Fruit fly (Drosophila melanogaster) whole organism, embryonic: ENCODE measurements around the gene Ufsp2.

Experiments
- Adf1 ChIP-seq: fragments of 200-800 bp; sonication (Bioruptor generic); IDR thresholded peaks from 2 replicates; pipeline ENCODE4 v1.3.6; 2022; ENCODE audit warnings: missing biosample characterization, missing genetic modification characterization
- Aef1 ChIP-seq: fragments of 200-800 bp; sonication (Bioruptor generic); IDR thresholded peaks from 3 replicates; pipeline ENCODE4 v1.3.6; 2022; ENCODE audit warnings: missing biosample characterization, missing genetic modification characterization
- Bgb ChIP-seq: fragments of 200-800 bp; sonication (Bioruptor generic); IDR thresholded peaks from 2 replicates; pipeline ENCODE4 v1.3.6; 2022; ENCODE audit warnings: missing biosample characterization, missing genetic modification characterization; ENCODE audit not compliant: partially characterized antibody
- CG10366 ChIP-seq: fragments of 200-800 bp; sonication (Bioruptor generic); IDR thresholded peaks from 2 replicates; pipeline ENCODE4 v1.3.6; 2022; ENCODE audit warnings: missing biosample characterization, missing genetic modification characterization
- CG11456 ChIP-seq: fragments of 200-800 bp; sonication (Bioruptor generic); IDR thresholded peaks from 3 replicates; pipeline ENCODE4 v1.3.6; 2022; ENCODE audit warnings: missing biosample characterization, missing genetic modification characterization
- CG11504 ChIP-seq: fragments of 200-800 bp; sonication (Bioruptor generic); optimal IDR thresholded peaks from 3 replicates; lab custom pipeline; 2019; ENCODE audit warnings: missing biosample characterization, mild to moderate bottlenecking, missing genetic modification characterization, moderate library complexity
- CG11695 ChIP-seq: fragments of 200-800 bp; sonication (Bioruptor generic); IDR thresholded peaks from 3 replicates; pipeline ENCODE4 v1.3.6; 2022; ENCODE audit warnings: missing biosample characterization, missing genetic modification characterization
- CG12236 ChIP-seq: fragments of 200-800 bp; sonication (Bioruptor generic); optimal IDR thresholded peaks from 2 replicates; lab custom pipeline; 2016; ENCODE audit warnings: missing biosample characterization, missing genetic modification characterization
- CG13287 ChIP-seq: fragments of 200-800 bp; sonication (Bioruptor generic); IDR thresholded peaks from 2 replicates; pipeline ENCODE4 v1.3.6; 2022; ENCODE audit warnings: missing biosample characterization, missing genetic modification characterization; ENCODE audit not compliant: partially characterized antibody
- CG13296 ChIP-seq: fragments of 200-800 bp; sonication (Bioruptor generic); optimal IDR thresholded peaks from 3 replicates; lab custom pipeline; 2018; ENCODE audit warnings: missing biosample characterization, mild to moderate bottlenecking, missing genetic modification characterization
- CG15514 ChIP-seq: fragments of 200-800 bp; sonication (Bioruptor generic); optimal IDR thresholded peaks from 3 replicates; lab custom pipeline; 2017; ENCODE audit warnings: missing biosample characterization, missing genetic modification characterization, mild to moderate bottlenecking, moderate library complexity, missing genetic modification reagents
- CG15601 ChIP-seq: fragments of 200-800 bp; sonication (Bioruptor generic); optimal IDR thresholded peaks from 3 replicates; lab custom pipeline; 2019; ENCODE audit warnings: missing biosample characterization, mild to moderate bottlenecking, missing genetic modification characterization, moderate library complexity
- CG17802 ChIP-seq: fragments of 200-800 bp; sonication (Bioruptor generic); optimal IDR thresholded peaks from 2 replicates; lab custom pipeline; 2018; ENCODE audit warnings: missing biosample characterization, mild to moderate bottlenecking, missing genetic modification characterization, moderate library complexity
- CG17829 ChIP-seq: fragments of 200-800 bp; optimal IDR thresholded peaks from 2 replicates; lab custom pipeline; 2019; ENCODE audit warnings: missing biosample characterization, mild to moderate bottlenecking, missing genetic modification characterization, moderate library complexity
- CG2199 ChIP-seq: fragments of 200-800 bp; sonication (Bioruptor generic); IDR thresholded peaks from 3 replicates; pipeline ENCODE4 v1.3.6; 2022; ENCODE audit warnings: missing biosample characterization, missing genetic modification characterization
- CG2202 ChIP-seq: fragments of 200-800 bp; sonication (Bioruptor generic); optimal IDR thresholded peaks from 2 replicates; lab custom pipeline; 2018; ENCODE audit warnings: missing biosample characterization, mild to moderate bottlenecking, missing genetic modification characterization
- CG31224 ChIP-seq: fragments of 200-800 bp; sonication (Bioruptor generic); IDR thresholded peaks from 2 replicates; pipeline ENCODE4 v1.3.6; 2022; ENCODE audit warnings: missing biosample characterization, missing genetic modification characterization
- CG34422 ChIP-seq: fragments of 200-800 bp; sonication (Bioruptor generic); IDR thresholded peaks from 3 replicates; pipeline ENCODE4 v1.3.6; 2022; ENCODE audit warnings: missing biosample characterization, missing genetic modification characterization
- CG4424 ChIP-seq: fragments of 200-800 bp; sonication (Bioruptor generic); optimal IDR thresholded peaks from 3 replicates; lab custom pipeline; 2016; ENCODE audit warnings: missing biosample characterization, missing genetic modification characterization
- CG5953 ChIP-seq: fragments of 200-800 bp; sonication (Bioruptor generic); IDR thresholded peaks from 2 replicates; pipeline ENCODE4 v1.3.6; 2022; ENCODE audit warnings: missing biosample characterization, missing genetic modification characterization
- CG6765 ChIP-seq: fragments of 200-800 bp; sonication (Bioruptor generic); optimal IDR thresholded peaks from 3 replicates; lab custom pipeline; 2017; ENCODE audit warnings: missing biosample characterization, mild to moderate bottlenecking, missing genetic modification characterization
- CG7271 ChIP-seq: fragments of 200-800 bp; sonication (Bioruptor generic); optimal IDR thresholded peaks from 2 replicates; lab custom pipeline; 2018; ENCODE audit warnings: missing biosample characterization, mild to moderate bottlenecking, missing genetic modification characterization, moderate library complexity
- CG9215 ChIP-seq: fragments of 200-800 bp; sonication (Bioruptor generic); IDR thresholded peaks from 2 replicates; pipeline ENCODE4 v1.3.6; 2022; ENCODE audit warnings: missing biosample characterization, missing genetic modification characterization
- CHES-1-like ChIP-seq: fragments of 200-800 bp; sonication (Bioruptor generic); optimal IDR thresholded peaks from 2 replicates; lab custom pipeline; 2016; ENCODE audit warnings: missing biosample characterization, missing genetic modification characterization
- Deaf1 ChIP-seq: fragments of 200-800 bp; optimal IDR thresholded peaks from 3 replicates; lab custom pipeline; 2019; ENCODE audit warnings: missing biosample characterization, mild to moderate bottlenecking, missing genetic modification characterization, moderate library complexity
- Dp ChIP-seq: fragments of 200-800 bp; sonication (Bioruptor generic); optimal IDR thresholded peaks from 2 replicates; lab custom pipeline; 2018; ENCODE audit warnings: missing biosample characterization, mild to moderate bottlenecking, missing genetic modification characterization, moderate library complexity
- Dref ChIP-seq: fragments of 200-800 bp; sonication (Bioruptor generic); IDR thresholded peaks from 2 replicates; pipeline ENCODE4 v1.3.6; 2022; ENCODE audit warnings: missing biosample characterization, missing genetic modification characterization
- Fer1 ChIP-seq: fragments of 200-800 bp; sonication (Bioruptor generic); optimal IDR thresholded peaks from 2 replicates; lab custom pipeline; 2017; ENCODE audit warnings: missing biosample characterization, mild to moderate bottlenecking, missing genetic modification characterization
- HLH4C ChIP-seq: fragments of 200-800 bp; sonication (Bioruptor generic); IDR thresholded peaks from 3 replicates; pipeline ENCODE4 v1.3.6; 2022; ENCODE audit warnings: missing biosample characterization, missing genetic modification characterization; ENCODE audit not compliant: partially characterized antibody
- HLHmδ ChIP-seq: fragments of 200-800 bp; sonication (Bioruptor generic); optimal IDR thresholded peaks from 2 replicates; lab custom pipeline; 2018; ENCODE audit warnings: missing biosample characterization, mild to moderate bottlenecking, missing genetic modification characterization, moderate library complexity
- Jarid2 ChIP-seq: fragments of 200-800 bp; sonication (Bioruptor generic); optimal IDR thresholded peaks from 3 replicates; lab custom pipeline; 2017; ENCODE audit warnings: mild to moderate bottlenecking, missing biosample characterization, missing genetic modification reagents, missing genetic modification characterization
- Lhr ChIP-seq: fragments of 200-800 bp; sonication (Bioruptor generic); optimal IDR thresholded peaks from 3 replicates; lab custom pipeline; 2017; ENCODE audit warnings: mild to moderate bottlenecking, missing biosample characterization, missing genetic modification reagents, missing genetic modification characterization
- NC2β ChIP-seq: fragments of 200-800 bp; sonication (Bioruptor generic); optimal IDR thresholded peaks from 2 replicates; lab custom pipeline; 2016; ENCODE audit warnings: missing biosample characterization, missing genetic modification characterization
- NK7.1 ChIP-seq: fragments of 200-800 bp; sonication (Bioruptor generic); optimal IDR thresholded peaks from 3 replicates; lab custom pipeline; 2016; ENCODE audit warnings: missing biosample characterization, missing genetic modification characterization
- Pdp1 ChIP-seq, 2 experiments: fragments of 200-800 bp; sonication (Bioruptor generic); optimal IDR thresholded peaks; 3 replicates each; lab custom pipeline; 2016; ENCODE audit warnings: missing biosample characterization in 2 of 2, missing genetic modification characterization in 2 of 2, mild to moderate bottlenecking in 1 of 2, moderate library complexity in 1 of 2
- Sin3A ChIP-seq: fragments of >200 bp; optimal IDR thresholded peaks from 2 replicates; lab custom pipeline; 2018
- Stat92E ChIP-seq, 3 experiments: fragments of >200 bp in 2 of 3; fragments of 200-800 bp in 1 of 3; sonication (Bioruptor generic) in 1 of 3; optimal IDR thresholded peaks; 2 replicates each; lab custom pipeline; 2017 to 2019; ENCODE audit warnings: missing biosample characterization in 3 of 3, missing genetic modification characterization in 3 of 3, mild to moderate bottlenecking in 1 of 3, moderate library complexity in 1 of 3
- YL-1 ChIP-seq: fragments of 200-800 bp; sonication (Bioruptor generic); optimal IDR thresholded peaks from 3 replicates; lab custom pipeline; 2017; ENCODE audit warnings: missing biosample characterization, mild to moderate bottlenecking, missing genetic modification characterization
- amos ChIP-seq: fragments of 200-800 bp; sonication (Bioruptor generic); IDR thresholded peaks from 2 replicates; pipeline ENCODE4 v1.3.6; 2022; ENCODE audit warnings: missing biosample characterization, missing genetic modification characterization; ENCODE audit not compliant: partially characterized antibody
- inv ChIP-seq: fragments of 200-800 bp; sonication (Bioruptor generic); IDR thresholded peaks from 2 replicates; pipeline ENCODE4 v1.3.6; 2022; ENCODE audit warnings: missing biosample characterization, missing genetic modification characterization; ENCODE audit not compliant: partially characterized antibody
- knrl ChIP-seq: fragments of 200-800 bp; sonication (Bioruptor generic); IDR thresholded peaks from 3 replicates; pipeline ENCODE4 v1.3.6; 2022; ENCODE audit warnings: missing biosample characterization, missing genetic modification characterization; ENCODE audit not compliant: partially characterized antibody
- lab ChIP-seq: fragments of 200-800 bp; sonication (Bioruptor generic); optimal IDR thresholded peaks from 3 replicates; lab custom pipeline; 2017; ENCODE audit warnings: missing biosample characterization, missing genetic modification characterization, mild to moderate bottlenecking, moderate library complexity, missing genetic modification reagents
- odd ChIP-seq: fragments of 200-800 bp; sonication (Bioruptor generic); optimal IDR thresholded peaks from 2 replicates; lab custom pipeline; 2017; ENCODE audit warnings: missing biosample characterization, mild to moderate bottlenecking, missing genetic modification characterization
- pho ChIP-seq: fragments of 200-800 bp; sonication (Bioruptor generic); optimal IDR thresholded peaks from 2 replicates; lab custom pipeline; 2016; ENCODE audit warnings: missing biosample characterization, missing genetic modification characterization
- prd ChIP-seq, 3 experiments: fragments of >200 bp in 2 of 3; fragments of 200-800 bp in 1 of 3; sonication (Bioruptor generic) in 1 of 3; optimal IDR thresholded peaks in 2 of 3; IDR thresholded peaks in 1 of 3; 2 replicates in 2 of 3; 3 replicates in 1 of 3; pipeline versions ENCODE4 v1.3.6 to Lab custom; 2017 to 2022; ENCODE audit warnings: missing biosample characterization in 1 of 3, missing genetic modification characterization in 1 of 3
- shn ChIP-seq: fragments of 200-800 bp; sonication (Bioruptor generic); optimal IDR thresholded peaks from 3 replicates; lab custom pipeline; 2016; ENCODE audit warnings: missing biosample characterization, missing genetic modification characterization
- slou ChIP-seq: fragments of 200-800 bp; sonication (Bioruptor generic); optimal IDR thresholded peaks from 3 replicates; lab custom pipeline; 2016; ENCODE audit warnings: missing biosample characterization, missing genetic modification characterization
- trem ChIP-seq: fragments of 200-800 bp; optimal IDR thresholded peaks from 3 replicates; lab custom pipeline; 2019; ENCODE audit warnings: missing biosample characterization, mild to moderate bottlenecking, missing genetic modification characterization, moderate library complexity

The Ufsp2 gene

DNA sequence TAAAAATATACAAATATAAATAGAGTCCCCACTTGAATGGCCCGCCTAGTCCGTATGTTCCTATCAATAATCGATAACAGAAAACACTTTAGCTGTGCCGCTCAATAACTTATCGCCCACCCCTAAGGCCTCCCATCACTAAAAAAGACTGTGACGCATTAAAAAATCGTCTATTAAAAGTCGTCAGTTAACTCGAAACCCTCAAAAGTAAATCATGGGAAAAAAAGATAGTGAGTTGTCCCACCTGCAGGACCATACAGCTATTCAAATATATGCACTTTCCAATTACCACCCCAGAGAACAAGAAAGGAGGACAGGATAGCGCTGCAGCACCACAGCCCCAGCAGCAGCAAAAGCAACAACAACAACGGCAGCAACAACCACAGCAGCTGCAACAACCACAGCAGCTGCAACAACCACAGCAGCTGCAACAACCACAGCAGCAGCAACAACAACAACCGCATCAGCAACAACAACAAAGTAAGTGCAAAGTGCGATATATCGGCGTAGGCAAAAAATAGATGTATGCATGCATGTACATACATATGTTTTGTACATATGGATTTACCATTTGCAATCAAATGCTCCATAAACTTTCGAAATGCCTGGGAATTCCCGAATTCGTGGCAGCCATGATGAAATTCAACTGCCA lies 22.3 kb upstream of the Ufsp2 start, which contains the start of gene AGO2 (continued):
- peak; percentile 59 for TF ChIP-seq Sin3A (lab: Kevin White, UChicago)
- peak; percentile 13 for TF ChIP-seq Fer1 (GFP tag; lab: Kevin White, UChicago)
- TF ChIP-seq odd = peak; percentile 20
- peak; percentile 38 for TF ChIP-seq Jarid2 (GFP tag; lab: Kevin White, UChicago)
- TF ChIP-seq CG17802 (tag; lab: Kevin White, UChicago) = no peak
- TF ChIP-seq prd (optimal IDR thresholded peaks at IDR 0.05; lab: Kevin White, UChicago) = no peak
- 0 out of 3 replicates have a peak, but pooled peaks have one; percentile 14 for TF ChIP-seq prd (GFP tag; IDR thresholded peaks at IDR 0.05; lab: Robert Waterston, UW)
- TF ChIP-seq Aef1 (GFP tag; lab: Robert Waterston, UW) = peak; percentile 70
- no peak for TF ChIP-seq CG31224 (GFP tag; lab: Robert Waterston, UW)
- peak; percentile 66 for TF ChIP-seq CG15514 (GFP tag; lab: Kevin White, UChicago)
- TF ChIP-seq CG13287 (GFP tag; lab: Robert Waterston, UW) = peak; percentile 80
- TF ChIP-seq CG6765 = peak; percentile 24
- peak; percentile 92 for TF ChIP-seq Dp (GFP tag; lab: Kevin White, UChicago)
- TF ChIP-seq CG11504 (tag; lab: Kevin White, UChicago) = peak; percentile 76
- no peak for TF ChIP-seq CG11456 (GFP tag; lab: Robert Waterston, UW)
- no peak for TF ChIP-seq CG2202
- TF ChIP-seq CG10366 (GFP tag; lab: Robert Waterston, UW) = no peak
- peak; percentile 62 for TF ChIP-seq CG17829 (tag; lab: Kevin White, UChicago)
- peak; percentile 14; the same call in 1 of the 2 replicates for TF ChIP-seq Adf1 (GFP tag; lab: Robert Waterston, UW)
- TF ChIP-seq CG11695 (GFP tag; lab: Robert Waterston, UW) = no peak
- TF ChIP-seq NK7.1 (GFP tag; lab: Kevin White, UChicago) = no peak
- TF ChIP-seq CG4424 (GFP tag; lab: Kevin White, UChicago) = no peak
- TF ChIP-seq lab (GFP tag; lab: Kevin White, UChicago) = no peak
- TF ChIP-seq NC2β = no peak
- TF ChIP-seq CG12236 (GFP tag; lab: Kevin White, UChicago) = no peak
- TF ChIP-seq HLH4C (GFP tag; lab: Robert Waterston, UW) = peak; percentile 77
- TF ChIP-seq Stat92E (GFP tag; optimal IDR thresholded peaks at IDR 0.05; lab: Kevin White, UChicago) = peak in 1 of 3 experiments; percentile 78
- TF ChIP-seq amos (GFP tag; lab: Robert Waterston, UW) = peak; percentile 74
- peak; percentile 52; the same call in 2 of the 3 replicates for TF ChIP-seq knrl (GFP tag; lab: Robert Waterston, UW)
- TF ChIP-seq Lhr (GFP tag; lab: Kevin White, UChicago) = no peak
- peak; percentile 59; the same call in 1 of the 2 replicates for TF ChIP-seq inv (GFP tag; lab: Robert Waterston, UW)
- peak; percentile 54 for TF ChIP-seq CHES-1-like (GFP tag; lab: Kevin White, UChicago)
- TF ChIP-seq CG9215 (GFP tag; lab: Robert Waterston, UW) = no peak
- TF ChIP-seq slou (GFP tag; lab: Kevin White, UChicago) = no peak
- no peak for TF ChIP-seq CG5953
- TF ChIP-seq CG13296 (GFP tag; lab: Kevin White, UChicago) = peak; percentile 28
- peak; percentile 92 for TF ChIP-seq YL-1
- peak; percentile 66 for TF ChIP-seq trem (tag; lab: Kevin White, UChicago)
- TF ChIP-seq CG15601 (tag; lab: Kevin White, UChicago) = peak; percentile 17
- peak; percentile 93 for TF ChIP-seq Dref (GFP tag; lab: Robert Waterston, UW)
- TF ChIP-seq CG2199 (GFP tag; lab: Robert Waterston, UW) = 0 out of 3 replicates have a peak, but pooled peaks have one; percentile 46
- no peak for TF ChIP-seq Deaf1 (tag; lab: Kevin White, UChicago)
- TF ChIP-seq Bgb (GFP tag; lab: Robert Waterston, UW) = peak; percentile 82
- TF ChIP-seq HLHmδ (GFP tag; lab: Kevin White, UChicago) = peak; percentile 16
- TF ChIP-seq shn (GFP tag; lab: Kevin White, UChicago) = peak; percentile 1
- peak; percentile 48 for TF ChIP-seq CG7271 (tag; lab: Kevin White, UChicago)
- TF ChIP-seq Pdp1 (GFP tag; optimal IDR thresholded peaks at IDR 0.05; lab: Kevin White, UChicago) = peak in 1 of 2 experiments; percentile 44
- TF ChIP-seq pho = peak; percentile 10
- peak; percentile 76; the same call in 1 of the 3 replicates for TF ChIP-seq CG34422 (GFP tag; lab: Robert Waterston, UW)
